Worm (Caenorhabditis elegans) whole organism, L4 larva: ENCODE measurements around the gene B0001.8.
"Not testable (repeated sequence)": the region's sequence is repeated elsewhere in the genome, so short reads cannot be mapped to it uniquely, and the experiment has no call there.

Experiments
- ama-1 ChIP-seq: fragments of 150-350 bp; optimal IDR thresholded peaks from 2 replicates; lab custom pipeline; 2014; ENCODE audit warnings: inconsistent platforms, mixed read lengths
- ceh-28 ChIP-seq: fragments of 150-350 bp; optimal IDR thresholded peaks from 2 replicates; lab custom pipeline; 2014; ENCODE audit warnings: missing biosample characterization, missing genetic modification reagents, missing genetic modification characterization
- daf-12 ChIP-seq: fragments of 150-350 bp; optimal IDR thresholded peaks from 2 replicates; lab custom pipeline; 2014; ENCODE audit warnings: missing biosample characterization, missing genetic modification reagents, missing genetic modification characterization
- fkh-10 ChIP-seq: fragments of 150-350 bp; optimal IDR thresholded peaks from 2 replicates; lab custom pipeline; 2014; ENCODE audit warnings: missing biosample characterization, missing genetic modification reagents, missing genetic modification characterization
- hlh-11 ChIP-seq: fragments of 200-800 bp; sonication (Bioruptor generic); optimal IDR thresholded peaks from 2 replicates; lab custom pipeline; 2018; ENCODE audit warnings: mild to moderate bottlenecking, missing genetic modification characterization, missing compliant biosample characterization
- pqm-1 ChIP-seq: sonication (generic microtip); optimal IDR thresholded peaks from 2 replicates; lab custom pipeline; 2017; ENCODE audit warnings: missing biosample characterization, missing genetic modification characterization
- zag-1 ChIP-seq: fragments of 150-350 bp; optimal IDR thresholded peaks from 2 replicates; lab custom pipeline; 2014; ENCODE audit warnings: missing biosample characterization, missing genetic modification characterization
- ztf-11 ChIP-seq: fragments of 150-350 bp; optimal IDR thresholded peaks from 2 replicates; lab custom pipeline; 2014; ENCODE audit warnings: missing biosample characterization, missing genetic modification characterization

DNA sequence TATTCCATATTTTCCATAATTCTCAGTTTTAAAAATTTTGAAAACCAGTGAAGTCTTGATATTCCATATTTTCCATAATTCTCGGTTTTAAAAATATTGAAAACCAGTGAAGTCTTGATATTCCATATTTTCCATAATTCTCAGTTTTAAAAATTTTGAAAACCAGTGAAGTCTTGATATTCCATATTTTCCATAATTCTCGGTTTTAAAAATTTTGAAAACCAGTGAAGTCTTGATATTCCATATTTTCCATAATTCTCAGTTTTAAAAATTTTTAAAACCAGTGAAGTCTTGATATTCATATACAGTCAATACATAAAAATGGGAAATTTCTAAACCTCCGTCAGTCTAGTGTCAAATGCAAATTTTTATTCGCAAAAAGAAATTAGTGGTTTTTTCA is 29.5 kb upstream of the B0001.8 start:
- not testable (repeated sequence) for TF ChIP-seq fkh-10 (GFP tag; lab: Kevin White, UChicago); ama-1 (lab: Kevin White, UChicago); pqm-1; zag-1; daf-12 (tag; lab: Kevin White, UChicago); hlh-11 (tag; lab: Kevin White, UChicago); ztf-11 (tag; lab: Kevin White, UChicago); ceh-28 (tag; lab: Kevin White, UChicago)
